Worm (Caenorhabditis elegans): ENCODE results near the gene ifta-1.

ce11 chrX:5517844-5518243, 34.7 kb downstream of the ifta-1 start:
- no peak for TF ChIP-seq dao-5 (tag; optimal IDR thresholded peaks at IDR 0.05)
- TF ChIP-seq him-1 (tag; optimal IDR thresholded peaks at IDR 0.05) = no peak

Measured in whole organism, L4/young adult.